Fruit fly (Drosophila melanogaster) whole organism, prepupa: ENCODE results near the gene bai.

Experiments used
- CG10631 ChIP-seq: fragments of 200-800 bp; sonication (Bioruptor generic); optimal IDR thresholded peaks from 2 replicates; lab custom pipeline; 2016; ENCODE audit warnings: missing biosample characterization, missing genetic modification characterization
- CG16779 ChIP-seq: fragments of 200-800 bp; sonication (Bioruptor generic); optimal IDR thresholded peaks from 3 replicates; lab custom pipeline; 2017; ENCODE audit warnings: missing biosample characterization, mild to moderate bottlenecking, missing genetic modification characterization
- CG31627 ChIP-seq: fragments of 200-800 bp; sonication (Bioruptor generic); optimal IDR thresholded peaks from 3 replicates; lab custom pipeline; 2016; ENCODE audit warnings: missing biosample characterization, missing genetic modification characterization
- CG4318 ChIP-seq: fragments of 200-800 bp; sonication (Bioruptor generic); optimal IDR thresholded peaks from 3 replicates; lab custom pipeline; 2017; ENCODE audit warnings: missing biosample characterization, mild to moderate bottlenecking, missing genetic modification characterization
- CG8119 ChIP-seq: fragments of 200-800 bp; sonication (Bioruptor generic); IDR thresholded peaks from 3 replicates; pipeline ENCODE4 v1.3.6; 2022; ENCODE audit warnings: missing biosample characterization, missing genetic modification characterization
- CG8319 ChIP-seq: fragments of 200-800 bp; sonication (Bioruptor generic); optimal IDR thresholded peaks from 3 replicates; lab custom pipeline; 2016; ENCODE audit warnings: missing biosample characterization, missing genetic modification characterization
- Eip93F ChIP-seq: fragments of 200-800 bp; sonication (Bioruptor generic); optimal IDR thresholded peaks from 2 replicates; lab custom pipeline; 2016; ENCODE audit warnings: missing biosample characterization, mild to moderate bottlenecking, missing genetic modification characterization
- Gug ChIP-seq: fragments of 200-800 bp; sonication (Bioruptor generic); IDR thresholded peaks from 2 replicates; pipeline ENCODE4 v1.3.6; 2022; ENCODE audit warnings: missing biosample characterization, missing genetic modification characterization
- Met ChIP-seq: fragments of 200-800 bp; sonication (Bioruptor generic); optimal IDR thresholded peaks from 3 replicates; lab custom pipeline; 2016; ENCODE audit warnings: missing biosample characterization, missing genetic modification characterization
- Smox ChIP-seq: fragments of 200-800 bp; sonication (Bioruptor generic); optimal IDR thresholded peaks from 3 replicates; lab custom pipeline; 2016; ENCODE audit warnings: missing biosample characterization, missing genetic modification characterization
- Sox102F ChIP-seq: fragments of 200-800 bp; sonication (Bioruptor generic); optimal IDR thresholded peaks from 2 replicates; lab custom pipeline; 2016; ENCODE audit warnings: missing biosample characterization, mild to moderate bottlenecking, missing genetic modification characterization
- esn ChIP-seq: fragments of 200-800 bp; sonication (Bioruptor generic); optimal IDR thresholded peaks from 2 replicates; lab custom pipeline; 2016; ENCODE audit warnings: missing biosample characterization, mild to moderate bottlenecking, missing genetic modification characterization, moderate library complexity

DNA sequence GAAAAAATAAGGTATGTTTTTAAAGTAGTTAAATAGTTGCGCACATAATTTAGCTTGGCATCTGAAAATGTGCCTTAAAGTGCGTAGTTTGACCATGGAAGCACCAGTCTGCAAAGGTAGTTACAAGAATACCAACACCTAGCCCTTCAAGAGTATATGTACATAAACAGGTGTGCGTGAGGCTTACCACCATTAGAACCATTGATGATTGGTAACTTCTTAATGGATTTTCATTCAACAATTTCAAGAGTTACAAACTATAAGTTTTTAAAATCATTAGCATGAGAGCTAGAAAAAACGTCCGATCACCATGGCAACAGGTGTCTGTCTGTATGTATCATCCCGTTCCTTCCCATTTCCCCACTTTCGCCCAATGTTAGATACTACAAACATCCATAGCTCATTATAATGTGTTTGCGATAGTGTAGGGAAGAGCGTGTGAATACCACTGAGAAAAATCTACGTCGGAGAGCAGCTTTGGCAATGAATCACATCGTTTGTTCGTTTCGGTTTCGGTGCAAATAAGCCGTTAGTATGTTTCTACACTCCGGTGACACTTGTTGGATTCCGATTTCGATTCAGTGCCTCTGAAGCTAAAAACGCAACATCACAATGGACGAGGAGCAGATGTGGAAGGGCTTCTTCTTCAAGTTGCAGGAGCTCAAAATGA, 17.4 kb downstream of the bai start:
- TF ChIP-seq Gug: no peak
- no peak for TF ChIP-seq CG8319 (GFP tag; lab: Kevin White, UChicago)
- TF ChIP-seq Sox102F (GFP tag; lab: Kevin White, UChicago): no peak
- no peak for TF ChIP-seq Met (GFP tag; lab: Kevin White, UChicago)
- TF ChIP-seq CG16779 (tag; lab: Kevin White, UChicago): no peak
- no peak for TF ChIP-seq CG10631 (GFP tag; lab: Kevin White, UChicago)
- TF ChIP-seq esn: no peak
- TF ChIP-seq Eip93F (GFP tag; lab: Kevin White, UChicago): no peak
- no peak for TF ChIP-seq CG8119 (GFP tag; lab: Robert Waterston, UW)
- no peak for TF ChIP-seq Smox (GFP tag; lab: Kevin White, UChicago)
- no peak for TF ChIP-seq CG31627
- no peak for TF ChIP-seq CG4318 (GFP tag; lab: Kevin White, UChicago)
